Worm (Caenorhabditis elegans) whole organism, mixed stage, embryonic: Measurements from ENCODE around the gene sup-35.

ENCODE experiments used
- M03D4.4 ChIP-seq: sonication (generic microtip); optimal IDR thresholded peaks from 2 replicates; lab custom pipeline; 2017; ENCODE audit warnings: mild to moderate bottlenecking, missing genetic modification characterization, missing compliant biosample characterization
- bed-3 ChIP-seq: fragments of 200-800 bp; sonication (Bioruptor generic); optimal IDR thresholded peaks from 3 replicates; lab custom pipeline; 2018; ENCODE audit warnings: mild to moderate bottlenecking, missing genetic modification characterization, moderate library complexity, missing compliant biosample characterization
- blmp-1 ChIP-seq: fragments of 150-350 bp; optimal IDR thresholded peaks from 2 replicates; lab custom pipeline; 2014; ENCODE audit warnings: missing biosample characterization, missing genetic modification characterization
- ceh-39 ChIP-seq: fragments of 150-350 bp; optimal IDR thresholded peaks from 2 replicates; lab custom pipeline; 2014; ENCODE audit warnings: missing biosample characterization, missing genetic modification characterization
- ceh-43 ChIP-seq: fragments of 200-800 bp; sonication (Bioruptor generic); optimal IDR thresholded peaks from 2 replicates; lab custom pipeline; 2018; ENCODE audit warnings: mild to moderate bottlenecking, missing genetic modification characterization, moderate library complexity, missing compliant biosample characterization
- ceh-83 ChIP-seq: fragments of 200-800 bp; sonication (Bioruptor generic); optimal IDR thresholded peaks from 2 replicates; lab custom pipeline; 2018; ENCODE audit warnings: mild to moderate bottlenecking, missing genetic modification characterization, missing compliant biosample characterization
- ces-1 ChIP-seq: fragments of 150-350 bp; optimal IDR thresholded peaks from 2 replicates; lab custom pipeline; 2014; ENCODE audit warnings: missing biosample characterization, missing genetic modification reagents, missing genetic modification characterization
- cnd-1 ChIP-seq: fragments of 200-800 bp; sonication (Bioruptor generic); optimal IDR thresholded peaks from 2 replicates; lab custom pipeline; 2018; ENCODE audit warnings: mild to moderate bottlenecking, missing genetic modification characterization, missing compliant biosample characterization
- drap-1 ChIP-seq: fragments of 200-800 bp; sonication (Bioruptor generic); optimal IDR thresholded peaks from 3 replicates; lab custom pipeline; 2018; ENCODE audit warnings: mild to moderate bottlenecking, missing genetic modification characterization, missing compliant biosample characterization
- elt-1 ChIP-seq: sonication (generic microtip); optimal IDR thresholded peaks from 2 replicates; lab custom pipeline; 2017; ENCODE audit warnings: missing genetic modification characterization, mild to moderate bottlenecking, missing compliant biosample characterization, antibody characterized with exemption, moderate library complexity, borderline replicate concordance; ENCODE audit not compliant: insufficient read depth
- elt-3 ChIP-seq: fragments of 150-350 bp; optimal IDR thresholded peaks from 2 replicates; lab custom pipeline; 2014; ENCODE audit warnings: missing biosample characterization, missing genetic modification characterization
- flh-1 ChIP-seq: fragments of 200-800 bp; sonication (Bioruptor generic); optimal IDR thresholded peaks from 2 replicates; lab custom pipeline; 2018; ENCODE audit warnings: mild to moderate bottlenecking, missing genetic modification characterization, moderate library complexity, missing compliant biosample characterization
- ham-2 ChIP-seq: fragments of 200-800 bp; sonication (Bioruptor generic); optimal IDR thresholded peaks from 2 replicates; lab custom pipeline; 2018; ENCODE audit warnings: mild to moderate bottlenecking, missing genetic modification characterization, missing compliant biosample characterization
- hlh-1 ChIP-seq: fragments of 150-350 bp; optimal IDR thresholded peaks from 2 replicates; lab custom pipeline; 2014; ENCODE audit warnings: missing biosample characterization, missing genetic modification reagents, missing genetic modification characterization
- lin-13 ChIP-seq: fragments of 150-350 bp; optimal IDR thresholded peaks from 2 replicates; lab custom pipeline; 2014; ENCODE audit warnings: missing biosample characterization, missing genetic modification characterization
- lin-32 ChIP-seq: fragments of 200-800 bp; sonication (Bioruptor generic); optimal IDR thresholded peaks from 2 replicates; lab custom pipeline; 2018; ENCODE audit warnings: mild to moderate bottlenecking, missing genetic modification characterization, missing compliant biosample characterization
- lsy-2 ChIP-seq: fragments of 150-350 bp; optimal IDR thresholded peaks from 2 replicates; lab custom pipeline; 2014; ENCODE audit warnings: missing biosample characterization, missing genetic modification characterization
- mab-5 ChIP-seq: fragments of 150-350 bp; optimal IDR thresholded peaks from 2 replicates; lab custom pipeline; 2014; ENCODE audit warnings: missing biosample characterization, missing genetic modification characterization
- mep-1 ChIP-seq: fragments of 150-350 bp; optimal IDR thresholded peaks from 2 replicates; lab custom pipeline; 2017; ENCODE audit warnings: missing biosample characterization, missing genetic modification reagents, missing genetic modification characterization, inconsistent platforms
- mls-2 ChIP-seq: sonication (generic microtip); optimal IDR thresholded peaks from 2 replicates; lab custom pipeline; 2016; ENCODE audit warnings: mild to moderate bottlenecking, missing genetic modification characterization, moderate library complexity, missing compliant biosample characterization
- nhr-12 ChIP-seq: fragments of 150-350 bp; optimal IDR thresholded peaks from 2 replicates; lab custom pipeline; 2014; ENCODE audit warnings: missing biosample characterization, missing genetic modification characterization
- nhr-2 ChIP-seq: fragments of 150-350 bp; optimal IDR thresholded peaks from 2 replicates; lab custom pipeline; 2014; ENCODE audit warnings: missing biosample characterization, missing genetic modification characterization
- nhr-237 ChIP-seq: fragments of 150-350 bp; optimal IDR thresholded peaks from 2 replicates; lab custom pipeline; 2014; ENCODE audit warnings: missing biosample characterization, missing genetic modification characterization
- nhr-28 ChIP-seq: fragments of 150-350 bp; optimal IDR thresholded peaks from 2 replicates; lab custom pipeline; 2014; ENCODE audit warnings: missing biosample characterization, missing genetic modification characterization
- nhr-76 ChIP-seq: sonication (generic microtip); optimal IDR thresholded peaks from 2 replicates; lab custom pipeline; 2017; ENCODE audit warnings: missing biosample characterization, missing genetic modification characterization
- pha-4 ChIP-seq: fragments of 150-350 bp; optimal IDR thresholded peaks from 2 replicates; lab custom pipeline; 2018; ENCODE audit warnings: missing biosample characterization, missing genetic modification reagents, missing genetic modification characterization
- sem-2 ChIP-seq: fragments of 200-800 bp; sonication (Bioruptor generic); optimal IDR thresholded peaks from 2 replicates; lab custom pipeline; 2018; ENCODE audit warnings: mild to moderate bottlenecking, missing genetic modification characterization, missing compliant biosample characterization
- snpc-4 ChIP-seq: fragments of 150-350 bp; optimal IDR thresholded peaks from 2 replicates; lab custom pipeline; 2014; ENCODE audit warnings: missing biosample characterization, missing genetic modification characterization
- sptf-1 ChIP-seq: sonication (generic microtip); optimal IDR thresholded peaks from 2 replicates; lab custom pipeline; 2017; ENCODE audit warnings: mild to moderate bottlenecking, missing genetic modification characterization, moderate library complexity, missing compliant biosample characterization
- tbx-8 ChIP-seq: fragments of 200-800 bp; sonication (Bioruptor generic); optimal IDR thresholded peaks from 2 replicates; lab custom pipeline; 2018; ENCODE audit warnings: mild to moderate bottlenecking, missing genetic modification characterization, moderate library complexity, missing compliant biosample characterization
- unc-120 ChIP-seq: sonication (generic microtip); optimal IDR thresholded peaks from 2 replicates; lab custom pipeline; 2017; ENCODE audit warnings: missing genetic modification characterization, missing compliant biosample characterization; ENCODE audit not compliant: poor library complexity, severe bottlenecking
- unc-39 ChIP-seq: fragments of 150-350 bp; optimal IDR thresholded peaks from 2 replicates; lab custom pipeline; 2014; ENCODE audit warnings: missing biosample characterization, missing genetic modification characterization
- zip-8 ChIP-seq: fragments of 150-350 bp; optimal IDR thresholded peaks from 2 replicates; lab custom pipeline; 2014; ENCODE audit warnings: missing biosample characterization, missing genetic modification characterization
- ztf-11 ChIP-seq: fragments of 150-350 bp; optimal IDR thresholded peaks from 2 replicates; lab custom pipeline; 2014; ENCODE audit warnings: missing biosample characterization, missing genetic modification characterization

Gene sup-35

ce11 chrIII:11154527-11154926 is 35.5 kb upstream of the sup-35 start, which contains the start of gene cku-70:
Gene cku-70, plus strand, starts transcription at chrIII:11154827.
- no peak for TF ChIP-seq blmp-1
- TF ChIP-seq nhr-76, result no peak
- no peak for TF ChIP-seq ham-2 (GFP tag; lab: Kevin White, UChicago)
- no peak for TF ChIP-seq pha-4 (tag; lab: Kevin White, UChicago)
- no peak for TF ChIP-seq lin-13 (tag; lab: Kevin White, UChicago)
- TF ChIP-seq sem-2 (GFP tag; lab: Kevin White, UChicago), result no peak
- no peak for TF ChIP-seq ztf-11 (tag; lab: Kevin White, UChicago)
- TF ChIP-seq tbx-8 (GFP tag; lab: Kevin White, UChicago), result no peak
- TF ChIP-seq ces-1 (GFP tag; lab: Kevin White, UChicago), result no peak
- no peak for TF ChIP-seq snpc-4
- TF ChIP-seq nhr-237 (tag; lab: Kevin White, UChicago), result no peak
- no peak for TF ChIP-seq hlh-1 (tag; lab: Kevin White, UChicago)
- TF ChIP-seq mab-5 (tag; lab: Kevin White, UChicago), result no peak
- no peak for TF ChIP-seq flh-1 (GFP tag; lab: Kevin White, UChicago)
- no peak for TF ChIP-seq ceh-83 (GFP tag; lab: Kevin White, UChicago)
- no peak for TF ChIP-seq lin-32

DNA sequence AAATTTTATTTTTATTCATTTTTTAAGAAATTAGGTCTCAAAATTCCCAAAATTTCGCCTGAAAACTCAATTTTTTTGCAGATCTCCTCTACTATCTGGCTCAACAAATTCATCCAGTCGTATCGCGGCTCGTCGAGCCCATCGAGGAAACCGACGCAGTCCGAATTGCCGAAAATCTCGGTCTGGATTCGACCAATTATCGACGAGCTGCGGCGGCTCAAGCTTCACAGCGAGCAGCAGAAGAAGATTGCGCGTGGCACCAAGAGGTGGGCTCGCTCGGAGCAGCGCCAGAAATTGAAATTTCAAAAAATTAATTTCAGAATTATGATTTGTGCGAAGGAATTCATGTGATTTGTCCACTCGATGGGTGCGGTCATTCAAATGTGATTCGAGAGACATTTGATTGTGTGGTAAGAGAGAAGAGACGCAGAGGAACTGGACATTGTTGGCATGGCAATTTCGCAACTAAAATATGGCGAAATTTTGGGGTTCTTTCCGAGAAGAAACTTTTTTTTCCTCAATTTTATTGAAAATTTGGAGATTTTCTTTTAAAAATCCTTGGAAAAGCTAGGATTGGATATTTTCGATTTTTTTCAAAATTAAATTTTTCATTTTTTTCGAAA is 30.3 kb upstream of the sup-35 start:
- TF ChIP-seq tbx-8 (GFP tag; lab: Kevin White, UChicago) (no peak), sptf-1 (tag; lab: Kevin White, UChicago) (no peak), hlh-1 (tag; lab: Kevin White, UChicago) (no peak), ham-2 (GFP tag; lab: Kevin White, UChicago) (no peak), flh-1 (GFP tag; lab: Kevin White, UChicago) (no peak), blmp-1 (no peak), sem-2 (GFP tag; lab: Kevin White, UChicago) (no peak), lsy-2 (tag; lab: Kevin White, UChicago) (no peak), ztf-11 (tag; lab: Kevin White, UChicago) (no peak), mab-5 (tag; lab: Kevin White, UChicago) (no peak), nhr-76 (no peak), elt-3 (no peak), M03D4.4 (no peak), elt-1 (tag; lab: Kevin White, UChicago) (no peak), drap-1 (GFP tag; lab: Kevin White, UChicago) (no peak), snpc-4 (no peak), pha-4 (tag; lab: Kevin White, UChicago) (no peak)

- TF ChIP-seq elt-1 (tag; lab: Kevin White, UChicago) (no peak), ceh-43 (GFP tag; lab: Kevin White, UChicago) (no peak), elt-3 (no peak), lsy-2 (tag; lab: Kevin White, UChicago) (no peak), mab-5 (tag; lab: Kevin White, UChicago) (no peak), unc-120 (tag; lab: Kevin White, UChicago) (no peak), ceh-83 (GFP tag; lab: Kevin White, UChicago) (no peak)
- TF ChIP-seq, all 35 proteins: peak for 0
Measured at ce11 chrIII:11142908-11143307, 23.9 kb upstream of the sup-35 start.

- no peak for TF ChIP-seq unc-39 (tag; lab: Kevin White, UChicago)
- TF ChIP-seq nhr-2 (tag; lab: Kevin White, UChicago), result no peak
- TF ChIP-seq zip-8 (tag; lab: Kevin White, UChicago), result peak; percentile 44
- peak; percentile 81 for TF ChIP-seq mep-1 (tag; lab: Kevin White, UChicago)
- TF ChIP-seq lin-32, result peak; percentile 43
- no peak for TF ChIP-seq sem-2 (GFP tag; lab: Kevin White, UChicago)
- TF ChIP-seq sptf-1 (tag; lab: Kevin White, UChicago), result peak; percentile 76
- TF ChIP-seq lin-13 (tag; lab: Kevin White, UChicago), result peak; percentile 84
- TF ChIP-seq mls-2 (tag; lab: Kevin White, UChicago), result no peak
- TF ChIP-seq drap-1 (GFP tag; lab: Kevin White, UChicago), result peak; percentile 10
- no peak for TF ChIP-seq nhr-12 (tag; lab: Kevin White, UChicago)
- TF ChIP-seq pha-4 (tag; lab: Kevin White, UChicago), result peak; percentile 15
- no peak for TF ChIP-seq nhr-76
- TF ChIP-seq elt-3, result no peak
- TF ChIP-seq nhr-237 (tag; lab: Kevin White, UChicago), result peak; percentile 40
- no peak for TF ChIP-seq elt-1 (tag; lab: Kevin White, UChicago)
- TF ChIP-seq ceh-39 (tag; lab: Kevin White, UChicago), result peak; percentile 63
- peak; percentile 33 for TF ChIP-seq cnd-1 (tag; lab: Kevin White, UChicago)
- TF ChIP-seq ztf-11 (tag; lab: Kevin White, UChicago), result no peak
- peak; percentile 36 for TF ChIP-seq hlh-1 (tag; lab: Kevin White, UChicago)
- peak; percentile 9 for TF ChIP-seq bed-3
- peak; percentile 21 for TF ChIP-seq ceh-43 (GFP tag; lab: Kevin White, UChicago)
- TF ChIP-seq lsy-2 (tag; lab: Kevin White, UChicago), result peak; percentile 63
- TF ChIP-seq ceh-83 (GFP tag; lab: Kevin White, UChicago), result peak; percentile 56
- TF ChIP-seq mab-5 (tag; lab: Kevin White, UChicago), result no peak
- peak; percentile 42 for TF ChIP-seq M03D4.4
- no peak for TF ChIP-seq ham-2 (GFP tag; lab: Kevin White, UChicago)
- peak; percentile 60 for TF ChIP-seq ces-1 (GFP tag; lab: Kevin White, UChicago)
- TF ChIP-seq nhr-28, result no peak
- peak; percentile 5 for TF ChIP-seq unc-120 (tag; lab: Kevin White, UChicago)
- TF ChIP-seq blmp-1, result no peak
- TF ChIP-seq, all 35 proteins: peak for 18
Measured at ce11 chrIII:11141791-11142490, 22.9 kb upstream of the sup-35 start, which contains the start of the genes Y47D3A.1 and pola-1. Gene Y47D3A.1, minus strand, starts transcription at chrIII:11141841. Gene pola-1, plus strand, starts transcription at chrIII:11142448.
